Worm (Caenorhabditis elegans) whole organism, early embryonic: ENCODE data around the gene C25G6.3.

ENCODE experiments used
- B0310.2 ChIP-seq: sonication (generic microtip); optimal IDR thresholded peaks from 2 replicates; lab custom pipeline; 2016; ENCODE audit warnings: mild to moderate bottlenecking, missing genetic modification characterization, missing compliant biosample characterization
- F13C5.2 ChIP-seq: sonication (generic microtip); optimal IDR thresholded peaks from 2 replicates; lab custom pipeline; 2017; ENCODE audit warnings: mild to moderate bottlenecking, missing genetic modification characterization, inconsistent platforms, missing compliant biosample characterization
- ama-1 ChIP-seq: fragments of 150-350 bp; optimal IDR thresholded peaks from 2 replicates; lab custom pipeline; 2014
- ceh-13 ChIP-seq: fragments of 200-800 bp; sonication (Bioruptor generic); optimal IDR thresholded peaks from 2 replicates; lab custom pipeline; 2018; ENCODE audit warnings: mild to moderate bottlenecking, missing genetic modification characterization, missing compliant biosample characterization
- ets-7 ChIP-seq: sonication (generic microtip); optimal IDR thresholded peaks from 2 replicates; lab custom pipeline; 2016; ENCODE audit warnings: missing genotype, missing genetic modification characterization, missing compliant biosample characterization
- flt-1 ChIP-seq: fragments of 200-800 bp; sonication (Bioruptor generic); IDR thresholded peaks from 2 replicates; pipeline ENCODE4 v1.3.6; 2022; ENCODE audit warnings: missing genetic modification characterization, missing compliant biosample characterization
- hnd-1 ChIP-seq: sonication (generic microtip); optimal IDR thresholded peaks from 2 replicates; lab custom pipeline; 2016; ENCODE audit warnings: missing genetic modification characterization, missing compliant biosample characterization
- pes-1 ChIP-seq: fragments of 200-800 bp; sonication (Bioruptor generic); IDR thresholded peaks from 2 replicates; pipeline ENCODE4 v1.3.6; 2022; ENCODE audit warnings: missing genetic modification reagents, missing genetic modification characterization, missing compliant biosample characterization
- scrt-1 ChIP-seq: fragments of 200-800 bp; sonication (Bioruptor generic); IDR thresholded peaks from 2 replicates; pipeline ENCODE4 v1.3.6; 2022; ENCODE audit warnings: missing genetic modification characterization, missing compliant biosample characterization
- sea-1 ChIP-seq: fragments of 200-800 bp; sonication (Bioruptor generic); conservative IDR thresholded peaks from 2 replicates; pipeline ENCODE4 v1.3.6; 2022; ENCODE audit warnings: missing genetic modification characterization, missing compliant biosample characterization
- tbx-11 ChIP-seq: fragments of 200-800 bp; sonication (Bioruptor generic); IDR thresholded peaks from 2 replicates; pipeline ENCODE4 v1.3.6; 2022; ENCODE audit warnings: missing genetic modification characterization, missing compliant biosample characterization
- tbx-37 ChIP-seq: fragments of 200-800 bp; sonication (Bioruptor generic); conservative IDR thresholded peaks from 2 replicates; pipeline ENCODE4 v1.3.6; 2022; ENCODE audit warnings: missing genetic modification reagents, missing genetic modification characterization, missing compliant biosample characterization

DNA sequence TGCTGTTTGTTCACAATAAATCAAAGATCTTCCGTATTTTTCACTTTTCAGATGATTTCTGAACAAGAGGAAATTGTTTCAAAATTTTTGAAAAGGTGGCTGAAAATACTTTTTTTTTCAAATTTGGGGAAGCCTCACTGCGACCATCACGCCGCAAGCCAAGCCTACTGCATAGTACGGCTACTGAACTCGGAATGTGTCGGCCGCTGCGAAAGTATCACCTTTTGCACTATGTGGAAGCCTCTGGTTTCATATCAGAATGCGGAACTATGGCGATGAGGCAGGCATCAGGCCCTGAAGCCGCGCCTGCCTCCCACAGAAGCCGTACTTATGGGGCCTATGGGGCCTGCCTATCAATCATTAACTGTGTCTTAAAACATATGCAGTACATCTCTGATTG, 19.0 kb upstream of the C25G6.3 start:
- TF ChIP-seq B0310.2 (tag; lab: Kevin White, UChicago) (no peak), flt-1 (no peak), tbx-37 (no peak), F13C5.2 (tag; lab: Kevin White, UChicago) (no peak), scrt-1 (GFP tag; lab: Robert Waterston, UW) (no peak), ama-1 (no peak), ceh-13 (GFP tag; lab: Kevin White, UChicago) (no peak), tbx-11 (GFP tag; lab: Robert Waterston, UW) (no peak), ets-7 (tag; lab: Kevin White, UChicago) (no peak), hnd-1 (tag; lab: Kevin White, UChicago) (no peak), pes-1 (GFP tag; lab: Robert Waterston, UW) (no peak), sea-1 (GFP tag; lab: Robert Waterston, UW) (no peak)
